Worm (Caenorhabditis elegans): ENCODE data around the gene mnat-1.

DNA sequence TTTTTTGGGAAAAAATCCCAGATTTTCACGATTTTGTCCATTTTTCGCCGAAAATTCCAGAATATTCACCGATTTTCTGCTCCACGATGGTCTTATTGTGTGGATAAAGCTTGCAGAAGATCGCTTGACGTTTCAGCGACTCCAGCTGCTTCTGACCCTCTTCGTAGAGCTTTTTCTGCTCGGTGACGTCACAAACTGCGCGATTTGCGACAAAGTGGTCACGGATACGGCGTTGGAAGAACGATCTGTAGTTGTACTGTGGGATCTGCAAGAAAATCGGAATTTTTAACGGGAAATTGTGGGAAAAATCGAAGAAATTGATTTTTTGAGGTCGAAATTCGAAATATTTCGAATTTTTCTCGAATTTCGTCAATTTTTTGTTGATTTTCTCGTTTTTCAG is at the start of gene mnat-1:
- no peak for TF ChIP-seq egl-27 (tag; optimal IDR thresholded peaks at IDR 0.05)
- TF ChIP-seq snpc-4 (tag; optimal IDR thresholded peaks at IDR 0.05): no peak
- no peak for TF ChIP-seq unc-86 (tag; optimal IDR thresholded peaks at IDR 0.05)
- TF ChIP-seq tbx-2 (tag; optimal IDR thresholded peaks at IDR 0.05): no peak
- no peak for TF ChIP-seq blmp-1 (tag; optimal IDR thresholded peaks at IDR 0.05)
- TF ChIP-seq ceh-8 (GFP tag; optimal IDR thresholded peaks at IDR 0.05): no peak
- no peak for TF ChIP-seq fkh-10 (GFP tag; optimal IDR thresholded peaks at IDR 0.05)
- no peak for TF ChIP-seq nhr-19 (GFP tag; conservative IDR thresholded peaks at IDR 0.05)
- no peak for TF ChIP-seq unc-130 (tag; optimal IDR thresholded peaks at IDR 0.05)
- TF ChIP-seq lin-13 (GFP tag; optimal IDR thresholded peaks at IDR 0.05): no peak
- TF ChIP-seq lsy-2 (tag; optimal IDR thresholded peaks at IDR 0.05): no peak
- TF ChIP-seq mdl-1 (tag; optimal IDR thresholded peaks at IDR 0.05): no peak
- TF ChIP-seq dpl-1 (GFP tag; optimal IDR thresholded peaks at IDR 0.05): no peak
